Worm (Caenorhabditis elegans) whole organism, young adult: Measurements from ENCODE around the gene F22F4.9.

Experiments
- Y53F4B.3 ChIP-seq: fragments of 200-800 bp; sonication (Bioruptor generic); IDR thresholded peaks from 2 replicates; pipeline ENCODE4 v1.3.6; 2022; ENCODE audit warnings: missing genetic modification reagents, missing genetic modification characterization, missing compliant biosample characterization
- attf-6 ChIP-seq: fragments of 200-800 bp; sonication (Bioruptor generic); IDR thresholded peaks from 2 replicates; pipeline ENCODE4 v1.3.6; 2022; ENCODE audit warnings: missing genetic modification reagents, missing genetic modification characterization, missing compliant biosample characterization
- bed-1 ChIP-seq: fragments of 200-800 bp; sonication (Bioruptor generic); IDR thresholded peaks from 2 replicates; pipeline ENCODE4 v1.3.6; 2022; ENCODE audit warnings: missing genetic modification reagents, missing genetic modification characterization, missing compliant biosample characterization
- egl-44 ChIP-seq: fragments of 200-800 bp; sonication (Bioruptor generic); IDR thresholded peaks from 2 replicates; pipeline ENCODE4 v1.3.6; 2022; ENCODE audit warnings: missing genetic modification reagents, missing genetic modification characterization, missing compliant biosample characterization
- ets-4 ChIP-seq: fragments of 200-800 bp; sonication (Bioruptor generic); optimal IDR thresholded peaks from 2 replicates; lab custom pipeline; 2018; ENCODE audit warnings: mild to moderate bottlenecking, missing genetic modification characterization, missing compliant biosample characterization
- pha-4 ChIP-seq: fragments of 150-350 bp; sonication (generic microtip); optimal IDR thresholded peaks from 2 replicates; lab custom pipeline; 2014; ENCODE audit warnings: missing biosample characterization, missing genetic modification reagents, missing genetic modification characterization

- TF ChIP-seq Y53F4B.3 (GFP tag; lab: Robert Waterston, UW) (no peak), egl-44 (GFP tag; lab: Robert Waterston, UW) (no peak), ets-4 (GFP tag; lab: Kevin White, UChicago) (no peak), pha-4 (tag; lab: Kevin White, UChicago) (no peak), bed-1 (no peak), attf-6 (GFP tag; lab: Robert Waterston, UW) (no peak)
Measured at ce11 chrX:5983267-5983666, 16.0 kb downstream of the F22F4.9 start.
